Worm (Caenorhabditis elegans) whole organism, young adult: ENCODE data around the gene srd-45.

Source experiments
- B0336.3 ChIP-seq: fragments of 200-800 bp; sonication (Bioruptor generic); IDR thresholded peaks from 2 replicates; pipeline ENCODE4 v1.3.6; 2022; ENCODE audit warnings: missing genetic modification characterization, missing compliant biosample characterization
- C17E4.6 ChIP-seq: fragments of 200-800 bp; sonication (Bioruptor generic); IDR thresholded peaks from 2 replicates; pipeline ENCODE4 v1.3.6; 2022; ENCODE audit warnings: missing genetic modification reagents, missing genetic modification characterization, missing compliant biosample characterization
- F22D6.2 ChIP-seq: sonication (generic microtip); optimal IDR thresholded peaks from 2 replicates; lab custom pipeline; 2016; ENCODE audit warnings: mild to moderate bottlenecking, missing genetic modification characterization, missing compliant biosample characterization
- F23B12.7 ChIP-seq: sonication (generic microtip); optimal IDR thresholded peaks from 2 replicates; lab custom pipeline; 2017; ENCODE audit warnings: missing genetic modification characterization, mild to moderate bottlenecking, missing compliant biosample characterization, antibody characterized with exemption, moderate library complexity; ENCODE audit not compliant: insufficient read depth
- F33H1.4 ChIP-seq: fragments of 200-800 bp; sonication (Bioruptor generic); IDR thresholded peaks from 2 replicates; pipeline ENCODE4 v1.3.6; 2022; ENCODE audit warnings: missing genetic modification reagents, missing genetic modification characterization, missing compliant biosample characterization
- F55B11.4 ChIP-seq: sonication (generic microtip); optimal IDR thresholded peaks from 2 replicates; lab custom pipeline; 2016; ENCODE audit warnings: missing compliant biosample characterization, missing genetic modification characterization, borderline replicate concordance; ENCODE audit not compliant: insufficient read depth
- K11D2.4 ChIP-seq: fragments of 200-800 bp; sonication (Bioruptor generic); IDR thresholded peaks from 2 replicates; pipeline ENCODE4 v1.3.6; 2022; ENCODE audit warnings: missing genetic modification reagents, missing genetic modification characterization, missing compliant biosample characterization
- K12H6.12 ChIP-seq: fragments of 200-800 bp; sonication (Bioruptor generic); optimal IDR thresholded peaks from 2 replicates; lab custom pipeline; 2018; ENCODE audit warnings: mild to moderate bottlenecking, missing genetic modification characterization, missing compliant biosample characterization
- T07F8.4 ChIP-seq: sonication (generic microtip); optimal IDR thresholded peaks from 2 replicates; lab custom pipeline; 2016; ENCODE audit warnings: mild to moderate bottlenecking, missing genetic modification characterization, moderate library complexity, missing compliant biosample characterization
- Y67H2A.10 ChIP-seq: fragments of 200-800 bp; sonication (Bioruptor generic); conservative IDR thresholded peaks from 2 replicates; pipeline ENCODE4 v1.3.6; 2022; ENCODE audit warnings: missing genetic modification reagents, missing genetic modification characterization, missing compliant biosample characterization
- Y79H2A.3 ChIP-seq: fragments of 200-800 bp; sonication (Bioruptor generic); conservative IDR thresholded peaks from 2 replicates; pipeline ENCODE4 v1.3.6; 2022; ENCODE audit warnings: missing genetic modification reagents, missing genetic modification characterization, missing compliant biosample characterization
- akir-1 ChIP-seq: fragments of 200-800 bp; sonication (Bioruptor generic); optimal IDR thresholded peaks from 2 replicates; lab custom pipeline; 2018; ENCODE audit warnings: mild to moderate bottlenecking, missing genetic modification characterization, moderate library complexity, missing compliant biosample characterization
- atf-7 ChIP-seq: sonication (generic microtip); optimal IDR thresholded peaks from 2 replicates; lab custom pipeline; 2017; ENCODE audit warnings: mild to moderate bottlenecking, missing genetic modification characterization, missing compliant biosample characterization
- athp-1 ChIP-seq: sonication (generic microtip); optimal IDR thresholded peaks from 2 replicates; lab custom pipeline; 2017; ENCODE audit warnings: mild to moderate bottlenecking, missing genetic modification characterization, missing compliant biosample characterization
- bed-1 ChIP-seq: fragments of 200-800 bp; sonication (Bioruptor generic); IDR thresholded peaks from 2 replicates; pipeline ENCODE4 v1.3.6; 2022; ENCODE audit warnings: missing genetic modification reagents, missing genetic modification characterization, missing compliant biosample characterization
- hlh-12 ChIP-seq: sonication (generic microtip); optimal IDR thresholded peaks from 2 replicates; lab custom pipeline; 2016; ENCODE audit warnings: missing genetic modification characterization, missing compliant biosample characterization
- hmg-1.2 ChIP-seq: fragments of 200-800 bp; sonication (Bioruptor generic); IDR thresholded peaks from 2 replicates; pipeline ENCODE4 v1.3.6; 2022; ENCODE audit warnings: missing genetic modification reagents, missing genetic modification characterization, missing compliant biosample characterization
- lag-1 ChIP-seq: fragments of 200-800 bp; sonication (Bioruptor generic); IDR thresholded peaks from 2 replicates; pipeline ENCODE4 v1.3.6; 2022; ENCODE audit warnings: missing genetic modification reagents, missing genetic modification characterization, missing compliant biosample characterization
- let-607 ChIP-seq, 2 experiments: fragments of 200-800 bp in 1 of 2; sonication (Bioruptor generic) in 1 of 2; sonication (generic microtip) in 1 of 2; optimal IDR thresholded peaks; 2 replicates each; lab custom pipeline; 2016 to 2018; ENCODE audit warnings: mild to moderate bottlenecking in 2 of 2, missing compliant biosample characterization in 2 of 2, missing genetic modification characterization in 2 of 2, moderate library complexity in 2 of 2, missing genotype in 1 of 2
- lsl-1 ChIP-seq: fragments of 200-800 bp; sonication (Bioruptor generic); optimal IDR thresholded peaks from 2 replicates; lab custom pipeline; 2018; ENCODE audit warnings: mild to moderate bottlenecking, missing genetic modification characterization, moderate library complexity, missing compliant biosample characterization
- mcd-1 ChIP-seq: fragments of 200-800 bp; sonication (Bioruptor generic); IDR thresholded peaks from 2 replicates; pipeline ENCODE4 v1.3.6; 2022; ENCODE audit warnings: missing genetic modification reagents, missing genetic modification characterization, missing compliant biosample characterization
- nhr-120 ChIP-seq: fragments of 200-800 bp; sonication (Bioruptor generic); IDR thresholded peaks from 2 replicates; pipeline ENCODE4 v1.3.6; 2022; ENCODE audit warnings: missing genetic modification characterization, missing compliant biosample characterization
- pha-4 ChIP-seq: fragments of 150-350 bp; sonication (generic microtip); optimal IDR thresholded peaks from 2 replicates; lab custom pipeline; 2014; ENCODE audit warnings: missing biosample characterization, missing genetic modification reagents, missing genetic modification characterization
- rpc-1 ChIP-seq, 2 experiments: fragments of 150-350 bp in 1 of 2; sonication (generic microtip) in 1 of 2; optimal IDR thresholded peaks; 2 replicates each; lab custom pipeline; 2014 to 2018; ENCODE audit warnings: missing biosample characterization in 1 of 2, missing genetic modification characterization in 1 of 2, missing genetic modification reagents in 1 of 2, missing genotype in 1 of 2
- sdz-38 ChIP-seq: sonication (generic microtip); optimal IDR thresholded peaks from 2 replicates; lab custom pipeline; 2016; ENCODE audit warnings: missing genotype, missing genetic modification characterization, missing compliant biosample characterization
- snpc-1.1 ChIP-seq: sonication (generic microtip); optimal IDR thresholded peaks from 2 replicates; lab custom pipeline; 2017; ENCODE audit warnings: missing genetic modification characterization, mild to moderate bottlenecking, missing compliant biosample characterization, antibody characterized with exemption, moderate library complexity, missing genotype, missing genetic modification reagents; ENCODE audit not compliant: insufficient read depth
- snpc-1.3 ChIP-seq: sonication (generic microtip); optimal IDR thresholded peaks from 2 replicates; lab custom pipeline; 2017; ENCODE audit warnings: missing genetic modification characterization, mild to moderate bottlenecking, missing compliant biosample characterization, antibody characterized with exemption, moderate library complexity, missing genotype, missing genetic modification reagents; ENCODE audit not compliant: insufficient read depth
- somi-1 ChIP-seq: fragments of 200-800 bp; sonication (Bioruptor generic); optimal IDR thresholded peaks from 2 replicates; lab custom pipeline; 2018; ENCODE audit warnings: mild to moderate bottlenecking, missing genetic modification characterization, missing compliant biosample characterization
- tbp1 ChIP-seq: fragments of 200-800 bp; sonication (Bioruptor generic); optimal IDR thresholded peaks from 2 replicates; lab custom pipeline; 2018; ENCODE audit warnings: mild to moderate bottlenecking, missing genetic modification characterization, missing compliant biosample characterization
- tbx-9 ChIP-seq: sonication (generic microtip); optimal IDR thresholded peaks from 2 replicates; lab custom pipeline; 2016; ENCODE audit warnings: borderline replicate concordance, missing genetic modification characterization, inconsistent platforms, missing compliant biosample characterization
- unc-62 ChIP-seq: fragments of 150-350 bp; optimal IDR thresholded peaks from 2 replicates; lab custom pipeline; 2014; ENCODE audit warnings: missing biosample characterization, missing genetic modification reagents, missing genetic modification characterization
- ztf-3 ChIP-seq: fragments of 200-800 bp; sonication (Bioruptor generic); optimal IDR thresholded peaks from 2 replicates; lab custom pipeline; 2018; ENCODE audit warnings: mild to moderate bottlenecking, missing genetic modification characterization, missing compliant biosample characterization
- ztf-6 ChIP-seq: fragments of 200-800 bp; sonication (Bioruptor generic); IDR thresholded peaks from 2 replicates; pipeline ENCODE4 v1.3.6; 2022; ENCODE audit warnings: missing genetic modification reagents, missing genetic modification characterization, missing compliant biosample characterization

srd-45 gene

DNA sequence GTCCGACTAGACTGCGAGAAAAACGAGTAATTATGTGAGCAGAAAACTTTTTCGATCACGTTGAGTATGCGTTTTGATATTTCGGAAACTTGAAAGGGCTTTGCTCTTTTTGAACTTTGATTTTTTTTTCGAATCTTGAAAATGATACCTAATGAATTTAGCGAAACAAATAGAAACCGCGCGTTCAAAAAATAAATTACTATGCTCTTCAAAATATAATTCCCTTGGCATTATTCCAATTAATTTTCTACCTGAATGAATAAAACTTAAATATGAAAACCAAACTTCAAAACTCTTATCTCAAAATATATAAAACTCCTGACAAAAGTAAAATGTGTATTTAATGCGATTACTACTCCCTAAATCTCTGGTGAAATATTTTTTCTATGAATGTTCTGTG, 13.5 kb upstream of the srd-45 start, which contains the start of gene xtr-2:
Gene xtr-2, plus strand, starts transcription at position 301 of the 400 bp plus-strand sequence.
- TF ChIP-seq F23B12.7 (no peak), tbp1 (GFP tag; lab: Kevin White, UChicago) (no peak), K12H6.12 (tag; lab: Kevin White, UChicago) (no peak), F22D6.2 (tag; lab: Kevin White, UChicago) (no peak), bed-1 (GFP tag; lab: Robert Waterston, UW) (no peak)

DNA sequence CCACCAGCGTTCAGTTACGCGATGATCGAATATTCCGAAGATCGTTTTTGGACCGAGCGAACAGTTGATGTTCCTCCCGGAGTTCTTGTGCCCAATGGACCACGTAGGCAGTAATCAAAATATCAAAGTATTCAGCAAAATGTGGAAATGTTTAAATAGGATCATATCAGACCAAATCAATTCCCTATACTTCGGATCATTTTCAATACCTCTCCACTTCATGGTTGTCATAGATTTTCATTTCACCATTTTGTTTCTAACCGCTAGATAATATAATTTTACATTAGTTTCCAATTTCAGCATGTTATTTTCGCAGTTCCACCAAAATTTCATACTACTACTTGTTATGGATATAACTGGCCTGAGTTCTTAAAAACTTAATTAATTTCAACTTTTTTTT, 11.2 kb upstream of the srd-45 start:
- no peak for TF ChIP-seq somi-1 (GFP tag; lab: Kevin White, UChicago)
- no peak for TF ChIP-seq let-607 (tag; optimal IDR thresholded peaks at IDR 0.05; lab: Kevin White, UChicago)
- no peak for TF ChIP-seq T07F8.4
- no peak for TF ChIP-seq mcd-1 (GFP tag; lab: Robert Waterston, UW)
- TF ChIP-seq B0336.3 (GFP tag; lab: Robert Waterston, UW) = no peak
- no peak for TF ChIP-seq rpc-1 (optimal IDR thresholded peaks at IDR 0.05; lab: Kevin White, UChicago)
- no peak for TF ChIP-seq rpc-1 (tag; optimal IDR thresholded peaks at IDR 0.05; lab: Kevin White, UChicago)
- TF ChIP-seq K11D2.4 = no peak
- no peak for TF ChIP-seq snpc-1.1 (tag; lab: Kevin White, UChicago)
- TF ChIP-seq F23B12.7 = no peak
- TF ChIP-seq ztf-3 = no peak
- no peak for TF ChIP-seq ztf-6 (GFP tag; lab: Robert Waterston, UW)
- TF ChIP-seq tbx-9 (tag; lab: Kevin White, UChicago) = no peak
- no peak for TF ChIP-seq K12H6.12 (tag; lab: Kevin White, UChicago)

DNA sequence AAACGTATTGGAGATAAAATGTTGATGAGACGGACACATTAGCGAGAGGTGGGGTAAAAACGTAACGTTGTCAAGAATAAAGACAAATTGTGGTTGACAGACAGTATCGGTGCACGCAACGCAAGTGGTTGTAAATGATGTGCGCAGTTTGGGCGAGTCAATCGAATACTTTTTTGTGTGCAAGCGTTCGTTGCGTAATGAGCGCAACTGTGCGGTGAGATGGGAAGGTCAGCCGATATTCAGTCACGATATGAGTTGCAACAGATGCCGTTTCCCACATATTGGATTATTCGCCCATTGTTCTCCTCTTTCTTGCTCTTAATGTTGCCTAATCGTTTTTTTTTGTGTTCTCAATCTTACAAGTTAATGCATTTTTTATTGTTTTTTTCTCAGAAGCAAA, 8.0 kb upstream of the srd-45 start, which contains the start of gene ceh-40:
Gene ceh-40, minus strand, starts transcription at position 41 of the 400 bp plus-strand sequence.
- TF ChIP-seq F22D6.2 (tag; lab: Kevin White, UChicago) (no peak), Y67H2A.10 (GFP tag; lab: Robert Waterston, UW) (no peak), Y79H2A.3 (GFP tag; lab: Robert Waterston, UW) (no peak), rpc-1 (optimal IDR thresholded peaks at IDR 0.05; lab: Kevin White, UChicago) (no peak), rpc-1 (tag; optimal IDR thresholded peaks at IDR 0.05; lab: Kevin White, UChicago) (no peak), lag-1 (GFP tag; lab: Robert Waterston, UW) (no peak), lsl-1 (GFP tag; lab: Kevin White, UChicago) (no peak), unc-62 (GFP tag; lab: Kevin White, UChicago) (peak; percentile 5), F33H1.4 (GFP tag; lab: Robert Waterston, UW) (no peak)

DNA sequence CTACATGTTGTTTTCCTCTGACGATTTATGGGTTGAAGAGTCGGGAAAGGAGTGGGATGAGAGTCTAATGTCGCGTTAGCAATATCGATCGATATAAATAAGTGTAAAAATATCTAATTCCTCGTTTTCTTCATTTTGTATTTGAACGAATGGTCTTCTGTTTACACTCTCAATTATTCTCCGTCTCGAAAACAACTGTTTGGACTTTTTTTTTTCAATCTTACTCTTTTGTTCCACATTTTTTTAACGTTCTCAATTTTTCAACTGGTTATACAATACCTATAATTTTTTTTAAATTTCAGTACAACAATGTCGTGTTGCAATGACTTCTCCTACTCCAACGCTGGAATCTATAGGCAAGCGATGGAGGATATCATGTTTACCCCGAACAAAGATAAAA, 7.4 kb upstream of the srd-45 start, which contains the start of gene F17A2.13:
Gene F17A2.13, plus strand, starts transcription at position 301 of the 400 bp plus-strand sequence.
- TF ChIP-seq hmg-1.2 (GFP tag; lab: Robert Waterston, UW) = no peak
- TF ChIP-seq snpc-1.3 (tag; lab: Kevin White, UChicago) = no peak
- TF ChIP-seq F55B11.4 (tag; lab: Kevin White, UChicago) = no peak
- no peak for TF ChIP-seq sdz-38
- no peak for TF ChIP-seq hlh-12
- TF ChIP-seq C17E4.6 (GFP tag; lab: Robert Waterston, UW) = no peak
- no peak for TF ChIP-seq pha-4 (tag; lab: Kevin White, UChicago)
- TF ChIP-seq ztf-6 (GFP tag; lab: Robert Waterston, UW) = no peak
- TF ChIP-seq let-607 (tag; optimal IDR thresholded peaks at IDR 0.05; lab: Kevin White, UChicago) = no peak
- no peak for TF ChIP-seq nhr-120 (GFP tag; lab: Robert Waterston, UW)
- no peak for TF ChIP-seq akir-1
- TF ChIP-seq atf-7 (tag; lab: Kevin White, UChicago) = no peak
- no peak for TF ChIP-seq athp-1 (tag; lab: Kevin White, UChicago)
